Worm (Caenorhabditis elegans) whole organism, L4/young adult: ENCODE results near the gene bgnt-1.3.

Experiments used
- W03F9.2 ChIP-seq: fragments of 150-350 bp; optimal IDR thresholded peaks from 2 replicates; lab custom pipeline; 2014; ENCODE audit warnings: missing biosample characterization, missing genetic modification characterization
- dao-5 ChIP-seq: sonication (generic microtip); optimal IDR thresholded peaks from 2 replicates; lab custom pipeline; 2016; ENCODE audit warnings: missing genotype, missing genetic modification characterization, moderate library complexity, missing compliant biosample characterization

- TF ChIP-seq W03F9.2 (tag; lab: Kevin White, UChicago) (no peak), dao-5 (tag; lab: Kevin White, UChicago) (no peak)
Observed at ce11 chrV:16246579-16246978, 9.7 kb downstream of the bgnt-1.3 start, which contains the start of gene srh-95.
